Worm (Caenorhabditis elegans) whole organism, young adult: ENCODE results near the gene cids-1.

Source experiments
- B0019.2 ChIP-seq: fragments of 200-800 bp; sonication (Bioruptor generic); conservative IDR thresholded peaks from 2 replicates; pipeline ENCODE4 v1.3.6; 2022; ENCODE audit warnings: missing genetic modification reagents, missing genetic modification characterization, missing compliant biosample characterization
- B0336.3 ChIP-seq: fragments of 200-800 bp; sonication (Bioruptor generic); IDR thresholded peaks from 2 replicates; pipeline ENCODE4 v1.3.6; 2022; ENCODE audit warnings: missing genetic modification characterization, missing compliant biosample characterization
- C06A6.2 ChIP-seq: fragments of 200-800 bp; sonication (Bioruptor generic); conservative IDR thresholded peaks from 2 replicates; pipeline ENCODE4 v1.3.6; 2022; ENCODE audit warnings: missing genetic modification characterization, missing compliant biosample characterization
- D2030.7 ChIP-seq: fragments of 200-800 bp; sonication (Bioruptor generic); IDR thresholded peaks from 2 replicates; pipeline ENCODE4 v1.3.6; 2022; ENCODE audit warnings: missing genetic modification reagents, missing genetic modification characterization, missing compliant biosample characterization
- F10E7.11 ChIP-seq: sonication (generic microtip); optimal IDR thresholded peaks from 2 replicates; lab custom pipeline; 2017; ENCODE audit warnings: mild to moderate bottlenecking, missing genetic modification characterization, moderate library complexity, missing compliant biosample characterization
- F22D6.2 ChIP-seq: sonication (generic microtip); optimal IDR thresholded peaks from 2 replicates; lab custom pipeline; 2016; ENCODE audit warnings: mild to moderate bottlenecking, missing genetic modification characterization, missing compliant biosample characterization
- F23B12.7 ChIP-seq: sonication (generic microtip); optimal IDR thresholded peaks from 2 replicates; lab custom pipeline; 2017; ENCODE audit warnings: missing genetic modification characterization, mild to moderate bottlenecking, missing compliant biosample characterization, antibody characterized with exemption, moderate library complexity; ENCODE audit not compliant: insufficient read depth
- F33H1.4 ChIP-seq: fragments of 200-800 bp; sonication (Bioruptor generic); IDR thresholded peaks from 2 replicates; pipeline ENCODE4 v1.3.6; 2022; ENCODE audit warnings: missing genetic modification reagents, missing genetic modification characterization, missing compliant biosample characterization
- F37B4.10 ChIP-seq: fragments of 200-800 bp; sonication (Bioruptor generic); IDR thresholded peaks from 2 replicates; pipeline ENCODE4 v1.3.6; 2022; ENCODE audit warnings: missing genetic modification characterization, missing compliant biosample characterization
- F39B2.1 ChIP-seq: fragments of 200-800 bp; sonication (Bioruptor generic); IDR thresholded peaks from 2 replicates; pipeline ENCODE4 v1.3.6; 2022; ENCODE audit warnings: missing genetic modification reagents, missing genetic modification characterization, missing compliant biosample characterization
- F57A8.1 ChIP-seq: fragments of 200-800 bp; sonication (Bioruptor generic); optimal IDR thresholded peaks from 2 replicates; lab custom pipeline; 2018; ENCODE audit warnings: mild to moderate bottlenecking, missing genetic modification characterization, moderate library complexity, missing compliant biosample characterization
- F57C9.4 ChIP-seq: sonication (generic microtip); optimal IDR thresholded peaks from 2 replicates; lab custom pipeline; 2017; ENCODE audit warnings: mild to moderate bottlenecking, missing genetic modification characterization, missing compliant biosample characterization
- K12H6.12 ChIP-seq: fragments of 200-800 bp; sonication (Bioruptor generic); optimal IDR thresholded peaks from 2 replicates; lab custom pipeline; 2018; ENCODE audit warnings: mild to moderate bottlenecking, missing genetic modification characterization, missing compliant biosample characterization
- T07F8.4 ChIP-seq: sonication (generic microtip); optimal IDR thresholded peaks from 2 replicates; lab custom pipeline; 2016; ENCODE audit warnings: mild to moderate bottlenecking, missing genetic modification characterization, moderate library complexity, missing compliant biosample characterization
- Y95B8A.8 ChIP-seq: fragments of 200-800 bp; sonication (Bioruptor generic); IDR thresholded peaks from 2 replicates; pipeline ENCODE4 v1.3.6; 2022; ENCODE audit warnings: missing genetic modification reagents, missing genetic modification characterization, missing compliant biosample characterization
- ZK185.1 ChIP-seq: sonication (generic microtip); optimal IDR thresholded peaks from 2 replicates; lab custom pipeline; 2016; ENCODE audit warnings: mild to moderate bottlenecking, missing genetic modification characterization, missing compliant biosample characterization; ENCODE audit not compliant: poor library complexity, severe bottlenecking
- akir-1 ChIP-seq: fragments of 200-800 bp; sonication (Bioruptor generic); optimal IDR thresholded peaks from 2 replicates; lab custom pipeline; 2018; ENCODE audit warnings: mild to moderate bottlenecking, missing genetic modification characterization, moderate library complexity, missing compliant biosample characterization
- ama-1 ChIP-seq, 3 experiments: fragments of 150-350 bp in 1 of 3; sonication (generic microtip) in 2 of 3; optimal IDR thresholded peaks; 2 replicates each; lab custom pipeline; 2014 to 2018; ENCODE audit warnings: missing biosample characterization in 2 of 3, missing genetic modification characterization in 2 of 3, missing genetic modification reagents in 2 of 3
- athp-1 ChIP-seq: sonication (generic microtip); optimal IDR thresholded peaks from 2 replicates; lab custom pipeline; 2017; ENCODE audit warnings: mild to moderate bottlenecking, missing genetic modification characterization, missing compliant biosample characterization
- attf-5 ChIP-seq: fragments of 200-800 bp; sonication (Bioruptor generic); optimal IDR thresholded peaks from 2 replicates; lab custom pipeline; 2018; ENCODE audit warnings: mild to moderate bottlenecking, missing genetic modification characterization, missing compliant biosample characterization
- ceh-40 ChIP-seq: fragments of 200-800 bp; sonication (Bioruptor generic); IDR thresholded peaks from 2 replicates; pipeline ENCODE4 v1.3.6; 2022; ENCODE audit warnings: missing genetic modification characterization, missing compliant biosample characterization
- egl-18 ChIP-seq: fragments of 200-800 bp; sonication (Bioruptor generic); IDR thresholded peaks from 2 replicates; pipeline ENCODE4 v1.3.6; 2022; ENCODE audit warnings: missing genetic modification reagents, missing genetic modification characterization, missing compliant biosample characterization
- egrh-3 ChIP-seq: fragments of 200-800 bp; sonication (Bioruptor generic); IDR thresholded peaks from 2 replicates; pipeline ENCODE4 v1.3.6; 2022; ENCODE audit warnings: missing genetic modification reagents, missing genetic modification characterization, missing compliant biosample characterization
- him-1 ChIP-seq: sonication (generic microtip); optimal IDR thresholded peaks from 2 replicates; lab custom pipeline; 2016; ENCODE audit warnings: missing genotype, missing genetic modification reagents, missing genetic modification characterization, missing compliant biosample characterization
- hmg-1.2 ChIP-seq: fragments of 200-800 bp; sonication (Bioruptor generic); IDR thresholded peaks from 2 replicates; pipeline ENCODE4 v1.3.6; 2022; ENCODE audit warnings: missing genetic modification reagents, missing genetic modification characterization, missing compliant biosample characterization
- hsf-1 ChIP-seq: fragments of 200-800 bp; sonication (Bioruptor generic); IDR thresholded peaks from 2 replicates; pipeline ENCODE4 v1.3.6; 2022; ENCODE audit warnings: missing genetic modification reagents, missing genetic modification characterization, missing compliant biosample characterization
- let-607 ChIP-seq, 2 experiments: fragments of 200-800 bp in 1 of 2; sonication (Bioruptor generic) in 1 of 2; sonication (generic microtip) in 1 of 2; optimal IDR thresholded peaks; 2 replicates each; lab custom pipeline; 2016 to 2018; ENCODE audit warnings: mild to moderate bottlenecking in 2 of 2, missing compliant biosample characterization in 2 of 2, missing genetic modification characterization in 2 of 2, moderate library complexity in 2 of 2, missing genotype in 1 of 2
- lin-40 ChIP-seq: sonication (generic microtip); optimal IDR thresholded peaks from 2 replicates; lab custom pipeline; 2016; ENCODE audit warnings: missing genetic modification characterization, mild to moderate bottlenecking, missing compliant biosample characterization, missing genotype, missing genetic modification reagents
- madf-10 ChIP-seq: sonication (generic microtip); optimal IDR thresholded peaks from 2 replicates; lab custom pipeline; 2016; ENCODE audit warnings: mild to moderate bottlenecking, missing genetic modification characterization, missing compliant biosample characterization
- madf-3 ChIP-seq: fragments of 200-800 bp; sonication (Bioruptor generic); IDR thresholded peaks from 2 replicates; pipeline ENCODE4 v1.3.6; 2022; ENCODE audit warnings: missing genetic modification reagents, missing genetic modification characterization, missing compliant biosample characterization
- mcd-1 ChIP-seq: fragments of 200-800 bp; sonication (Bioruptor generic); IDR thresholded peaks from 2 replicates; pipeline ENCODE4 v1.3.6; 2022; ENCODE audit warnings: missing genetic modification reagents, missing genetic modification characterization, missing compliant biosample characterization
- nfya-1 ChIP-seq: sonication (generic microtip); optimal IDR thresholded peaks from 2 replicates; lab custom pipeline; 2017; ENCODE audit warnings: antibody characterized with exemption, missing compliant biosample characterization, missing genetic modification characterization, borderline replicate concordance; ENCODE audit not compliant: insufficient read depth
- nfya-2 ChIP-seq: fragments of 200-800 bp; sonication (Bioruptor generic); IDR thresholded peaks from 2 replicates; pipeline ENCODE4 v1.3.6; 2022; ENCODE audit warnings: missing genetic modification reagents, missing genetic modification characterization, missing compliant biosample characterization
- nhr-27 ChIP-seq: fragments of 200-800 bp; sonication (Bioruptor generic); optimal IDR thresholded peaks from 2 replicates; lab custom pipeline; 2018; ENCODE audit warnings: mild to moderate bottlenecking, missing genetic modification characterization, moderate library complexity, missing compliant biosample characterization
- nhr-80 ChIP-seq: sonication (generic microtip); optimal IDR thresholded peaks from 2 replicates; lab custom pipeline; 2016; ENCODE audit warnings: missing genetic modification characterization, missing compliant biosample characterization
- pbrm-1 ChIP-seq: fragments of 200-800 bp; sonication (Bioruptor generic); IDR thresholded peaks from 2 replicates; pipeline ENCODE4 v1.3.6; 2022; ENCODE audit warnings: missing genetic modification reagents, missing genetic modification characterization, missing compliant biosample characterization
- sdz-38 ChIP-seq: sonication (generic microtip); optimal IDR thresholded peaks from 2 replicates; lab custom pipeline; 2016; ENCODE audit warnings: missing genotype, missing genetic modification characterization, missing compliant biosample characterization
- snpc-4 ChIP-seq, 5 experiments: fragments of 150-350 bp in 1 of 5; sonication (generic microtip) in 4 of 5; optimal IDR thresholded peaks; 2 replicates each; lab custom pipeline; 2014 to 2018; ENCODE audit warnings: missing genetic modification characterization in 5 of 5, missing biosample characterization in 3 of 5, antibody characterized with exemption in 2 of 5, mild to moderate bottlenecking in 2 of 5, missing compliant biosample characterization in 2 of 5, missing genotype in 2 of 5, moderate library complexity in 2 of 5, missing genetic modification reagents in 1 of 5
- sptf-2 ChIP-seq: fragments of 200-800 bp; sonication (Bioruptor generic); optimal IDR thresholded peaks from 2 replicates; lab custom pipeline; 2018; ENCODE audit warnings: mild to moderate bottlenecking, missing genetic modification characterization, missing compliant biosample characterization
- tbp1 ChIP-seq: fragments of 200-800 bp; sonication (Bioruptor generic); optimal IDR thresholded peaks from 2 replicates; lab custom pipeline; 2018; ENCODE audit warnings: mild to moderate bottlenecking, missing genetic modification characterization, missing compliant biosample characterization
- xnd-1 ChIP-seq: sonication (generic microtip); optimal IDR thresholded peaks from 2 replicates; lab custom pipeline; 2016; ENCODE audit warnings: missing genotype, missing genetic modification reagents, missing genetic modification characterization, missing compliant biosample characterization
- ztf-25 ChIP-seq: fragments of 200-800 bp; sonication (Bioruptor generic); IDR thresholded peaks from 2 replicates; pipeline ENCODE4 v1.3.6; 2022; ENCODE audit warnings: missing genetic modification reagents, missing genetic modification characterization, missing compliant biosample characterization
- ztf-6 ChIP-seq: fragments of 200-800 bp; sonication (Bioruptor generic); IDR thresholded peaks from 2 replicates; pipeline ENCODE4 v1.3.6; 2022; ENCODE audit warnings: missing genetic modification reagents, missing genetic modification characterization, missing compliant biosample characterization

The cids-1 gene

DNA sequence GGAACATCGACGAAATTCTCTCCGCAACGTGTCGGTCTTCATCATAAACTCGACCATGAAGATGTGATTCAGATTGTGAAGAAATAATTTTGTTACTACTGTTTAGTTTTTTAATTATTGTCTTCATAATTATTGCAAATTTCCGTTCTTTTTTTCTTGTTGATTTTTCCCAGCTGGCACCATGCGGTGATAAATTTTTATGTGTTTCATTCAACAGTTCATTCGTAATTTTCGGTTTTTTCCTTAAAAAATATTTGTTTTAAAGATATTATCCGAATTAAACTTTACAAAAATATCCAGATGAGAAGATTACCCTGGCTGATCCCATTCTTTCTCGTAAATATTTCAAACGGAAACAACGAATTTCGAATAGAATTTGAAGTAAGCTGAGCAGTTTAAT is 2.8 kb downstream of the cids-1 start, which contains the start of gene C02F5.13:
C02F5.13 (plus strand) TSS at position 301 of the 400 bp plus-strand sequence.
- TF ChIP-seq F33H1.4 (GFP tag; lab: Robert Waterston, UW) (no peak), sdz-38 (no peak), madf-3 (GFP tag; lab: Robert Waterston, UW) (no peak), F37B4.10 (GFP tag; lab: Robert Waterston, UW) (no peak), Y95B8A.8 (GFP tag; lab: Robert Waterston, UW) (no peak), ztf-6 (GFP tag; lab: Robert Waterston, UW) (no peak), nfya-1 (tag; lab: Kevin White, UChicago) (no peak), sptf-2 (GFP tag; lab: Kevin White, UChicago) (no peak), C06A6.2 (GFP tag; lab: Robert Waterston, UW) (no peak), nhr-27 (tag; lab: Kevin White, UChicago) (no peak), F57C9.4 (tag; lab: Kevin White, UChicago) (no peak), nfya-2 (no peak), mcd-1 (GFP tag; lab: Robert Waterston, UW) (no peak), F39B2.1 (GFP tag; lab: Robert Waterston, UW) (no peak), ceh-40 (GFP tag; lab: Robert Waterston, UW) (no peak), ZK185.1 (tag; lab: Kevin White, UChicago) (no peak)

ce11 chrIII:8249381-8249780 is 5.1 kb downstream of the cids-1 start, which contains the start of the genes C02F5.10 and C02F5.2:
C02F5.10 (minus strand) TSS chrIII:8249481.
C02F5.2 (plus strand) TSS chrIII:8249619.
- TF ChIP-seq lin-40 (tag; lab: Kevin White, UChicago) (no peak), tbp1 (no peak), pbrm-1 (GFP tag; lab: Robert Waterston, UW) (no peak), madf-10 (no peak), ama-1 (optimal IDR thresholded peaks at IDR 0.05; lab: Kevin White, UChicago) (no peak), ama-1 (GFP tag; optimal IDR thresholded peaks at IDR 0.05; lab: Kevin White, UChicago) (no peak), hmg-1.2 (GFP tag; lab: Robert Waterston, UW) (no peak), F10E7.11 (tag; lab: Kevin White, UChicago) (no peak), egl-18 (no peak), F39B2.1 (GFP tag; lab: Robert Waterston, UW) (no peak), akir-1 (GFP tag; lab: Kevin White, UChicago) (no peak), F57A8.1 (no peak), nhr-80 (tag; lab: Kevin White, UChicago) (no peak), B0019.2 (GFP tag; lab: Robert Waterston, UW) (no peak), K12H6.12 (tag; lab: Kevin White, UChicago) (no peak), ztf-6 (GFP tag; lab: Robert Waterston, UW) (no peak)
- TF ChIP-seq, all 124 proteins: peak for 0

- TF ChIP-seq C06A6.2 (GFP tag; lab: Robert Waterston, UW) (no peak), F23B12.7 (tag; lab: Kevin White, UChicago) (peak; percentile 80), F57C9.4 (tag; lab: Kevin White, UChicago) (no peak), him-1 (tag; lab: Kevin White, UChicago) (no peak), hmg-1.2 (GFP tag; lab: Robert Waterston, UW) (peak; percentile 46; the same call in 1 of the 2 replicates), egrh-3 (GFP tag; lab: Robert Waterston, UW) (0 out of 2 replicates have a peak, but pooled peaks have one; percentile 49), snpc-4 (GFP tag; optimal IDR thresholded peaks at IDR 0.05; lab: Kevin White, UChicago) (no peak), snpc-4 (tag; optimal IDR thresholded peaks at IDR 0.05; lab: Kevin White, UChicago) (peak in 1 of 4 experiments; percentile 59), F22D6.2 (no peak), let-607 (tag; optimal IDR thresholded peaks at IDR 0.05; lab: Kevin White, UChicago) (no peak), D2030.7 (GFP tag; lab: Robert Waterston, UW) (peak; percentile 74), xnd-1 (no peak), athp-1 (no peak), F33H1.4 (GFP tag; lab: Robert Waterston, UW) (peak; percentile 44), B0336.3 (no peak), ztf-25 (GFP tag; lab: Robert Waterston, UW) (0 out of 2 replicates have a peak, but pooled peaks have one; percentile 59), hsf-1 (no peak), attf-5 (GFP tag; lab: Kevin White, UChicago) (peak; percentile 59), T07F8.4 (tag; lab: Kevin White, UChicago) (no peak)
Observed at ce11 chrIII:8250007-8250683, 5.9 kb downstream of the cids-1 start, which contains the start of gene knl-1. knl-1 (plus strand) TSS chrIII:8250632.
